Worm (Caenorhabditis elegans): ENCODE data around the gene set-1.

The set-1 gene

DNA sequence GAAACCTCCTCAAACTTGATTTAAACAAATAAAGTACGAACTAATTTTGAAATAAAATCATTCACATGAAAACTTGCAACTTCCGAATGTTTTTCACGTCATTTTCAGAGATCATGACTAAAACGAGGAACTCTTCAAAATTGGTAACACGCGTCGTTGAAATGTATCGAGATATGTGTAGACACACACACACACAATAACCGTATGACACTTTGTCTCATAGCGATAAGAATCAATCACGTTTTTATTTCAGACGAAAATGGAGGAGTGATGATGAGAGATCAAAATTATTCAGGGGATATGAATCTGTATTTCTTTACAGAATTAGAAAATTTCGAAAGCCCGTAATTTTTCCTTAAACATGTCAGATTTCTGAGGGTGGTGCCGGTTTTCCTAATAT, 29.5 kb downstream of the set-1 start (continued):
- TF ChIP-seq zfp-3 (GFP tag; conservative IDR thresholded peaks at IDR 0.05) (no peak), dve-1 (tag; optimal IDR thresholded peaks at IDR 0.05; ENCODE audit: insufficient read depth) (peak; percentile 59), aha-1 (tag) (no peak), nhr-10 (tag; optimal IDR thresholded peaks at IDR 0.05) (no peak), saeg-2 (GFP tag; IDR thresholded peaks at IDR 0.05) (no peak), unc-62 (GFP tag; optimal IDR thresholded peaks at IDR 0.05 in 1 of 2) (peak in 1 of 2 experiments; percentile 94), unc-62 (tag; optimal IDR thresholded peaks at IDR 0.05) (no peak), zag-1 (tag; optimal IDR thresholded peaks at IDR 0.05) (no peak), daf-19 (GFP tag; conservative IDR thresholded peaks at IDR 0.05) (no peak), php-3 (GFP tag; IDR thresholded peaks at IDR 0.05) (peak; percentile 19; the same call in 1 of the 2 replicates), mdt-29 (GFP tag; IDR thresholded peaks at IDR 0.05) (0 out of 2 replicates have a peak, but pooled peaks have one; percentile 24), nhr-237 (tag; optimal IDR thresholded peaks at IDR 0.05) (no peak), hmg-1.1 (GFP tag; IDR thresholded peaks at IDR 0.05) (no peak), skn-1 (tag; optimal IDR thresholded peaks at IDR 0.05) (no peak), ztf-7 (tag; optimal IDR thresholded peaks at IDR 0.05) (no peak), lin-1 (GFP tag; IDR thresholded peaks at IDR 0.05) (no peak), nhr-77 (tag; optimal IDR thresholded peaks at IDR 0.05) (peak; percentile 4), mdl-1 (tag; optimal IDR thresholded peaks at IDR 0.05) (peak in 1 of 2 experiments; percentile 30), dmd-6 (GFP tag; IDR thresholded peaks at IDR 0.05) (peak; percentile 73), mxl-3 (GFP tag; optimal IDR thresholded peaks at IDR 0.05) (peak; percentile 71), hif-1 (tag; optimal IDR thresholded peaks at IDR 0.05) (no peak), snpc-4 (tag; optimal IDR thresholded peaks at IDR 0.05) (no peak), Y5F2A.4 (GFP tag; optimal IDR thresholded peaks at IDR 0.05) (no peak), arid-1 (GFP tag; conservative IDR thresholded peaks at IDR 0.05) (no peak), lin-15B (tag; optimal IDR thresholded peaks at IDR 0.05) (no peak), mep-1 (tag; optimal IDR thresholded peaks at IDR 0.05) (peak; percentile 5)

ce11 chrIII:6421973-6422511, 30.1 kb downstream of the set-1 start:
- no peak for TF ChIP-seq snpc-4 (tag; optimal IDR thresholded peaks at IDR 0.05)
- no peak for TF ChIP-seq lsy-2 (tag; optimal IDR thresholded peaks at IDR 0.05)
- no peak for TF ChIP-seq F26F4.8 (GFP tag; conservative IDR thresholded peaks at IDR 0.05)
- peak; percentile 95 for TF ChIP-seq nhr-28 (tag; optimal IDR thresholded peaks at IDR 0.05)
- TF ChIP-seq hmg-1.1 (GFP tag; IDR thresholded peaks at IDR 0.05) = peak; percentile 60; the same call in 1 of the 2 replicates
- no peak for TF ChIP-seq daf-16 (GFP tag; optimal IDR thresholded peaks at IDR 0.05)
- peak; percentile 73 for TF ChIP-seq daf-16 (tag; optimal IDR thresholded peaks at IDR 0.05)
- TF ChIP-seq mxl-2 (GFP tag; conservative IDR thresholded peaks at IDR 0.05) = no peak
- no peak for TF ChIP-seq Y5F2A.4 (GFP tag; optimal IDR thresholded peaks at IDR 0.05)
- no peak for TF ChIP-seq Y48G9A.11 (GFP tag; IDR thresholded peaks at IDR 0.05)
- no peak for TF ChIP-seq snpc-1.2 (GFP tag; IDR thresholded peaks at IDR 0.05)
- no peak for TF ChIP-seq spr-3 (GFP tag; optimal IDR thresholded peaks at IDR 0.05)
- TF ChIP-seq zip-2 (tag; optimal IDR thresholded peaks at IDR 0.05) = no peak
- no peak for TF ChIP-seq nhr-10 (tag; optimal IDR thresholded peaks at IDR 0.05)
- no peak for TF ChIP-seq F37D6.2 (tag; optimal IDR thresholded peaks at IDR 0.05)
- no peak for TF ChIP-seq spr-1 (tag; optimal IDR thresholded peaks at IDR 0.05)
- TF ChIP-seq F49E8.2 (tag; optimal IDR thresholded peaks at IDR 0.05; ENCODE audit: borderline replicate concordance) = no peak
- no peak for TF ChIP-seq F44E2.7 (GFP tag; IDR thresholded peaks at IDR 0.05)
- TF ChIP-seq mep-1 (tag; optimal IDR thresholded peaks at IDR 0.05) = peak; percentile 37
- TF ChIP-seq ZK546.5 (tag; optimal IDR thresholded peaks at IDR 0.05) = no peak
- TF ChIP-seq Y105C5A.15 (GFP tag; IDR thresholded peaks at IDR 0.05) = no peak
- no peak for TF ChIP-seq D1046.2 (GFP tag; IDR thresholded peaks at IDR 0.05)
- no peak for TF ChIP-seq sdz-12 (GFP tag; optimal IDR thresholded peaks at IDR 0.05)
- TF ChIP-seq daf-8 (GFP tag; IDR thresholded peaks at IDR 0.05) = no peak
- TF ChIP-seq nhr-6 (tag; optimal IDR thresholded peaks at IDR 0.05) = no peak
- TF ChIP-seq ZK337.2 (GFP tag; IDR thresholded peaks at IDR 0.05) = no peak
- no peak for TF ChIP-seq dpl-1 (GFP tag; optimal IDR thresholded peaks at IDR 0.05)
- no peak for TF ChIP-seq nhr-111 (GFP tag; optimal IDR thresholded peaks at IDR 0.05)
- TF ChIP-seq hlh-11 (tag; optimal IDR thresholded peaks at IDR 0.05) = peak; percentile 82
- TF ChIP-seq madf-5 (GFP tag; IDR thresholded peaks at IDR 0.05) = no peak
- TF ChIP-seq daf-19 (GFP tag; conservative IDR thresholded peaks at IDR 0.05) = no peak
- no peak for TF ChIP-seq attf-4 (tag; optimal IDR thresholded peaks at IDR 0.05)

All from whole organism, L4 larva.